Worm (Caenorhabditis elegans) whole organism, young adult: ENCODE measurements around the gene epg-4.
A peak's percentile ranks its signal among the peaks of the same experiment; 100 is the strongest.

Experiments used
- B0019.2 ChIP-seq: fragments of 200-800 bp; sonication (Bioruptor generic); conservative IDR thresholded peaks from 2 replicates; pipeline ENCODE4 v1.3.6; 2022; ENCODE audit warnings: missing genetic modification reagents, missing genetic modification characterization, missing compliant biosample characterization
- B0035.1 ChIP-seq: sonication (generic microtip); optimal IDR thresholded peaks from 2 replicates; lab custom pipeline; 2016; ENCODE audit warnings: missing genetic modification characterization, mild to moderate bottlenecking, missing compliant biosample characterization, missing genotype, missing genetic modification reagents
- F10E7.11 ChIP-seq: sonication (generic microtip); optimal IDR thresholded peaks from 2 replicates; lab custom pipeline; 2017; ENCODE audit warnings: mild to moderate bottlenecking, missing genetic modification characterization, moderate library complexity, missing compliant biosample characterization
- F23B12.7 ChIP-seq: sonication (generic microtip); optimal IDR thresholded peaks from 2 replicates; lab custom pipeline; 2017; ENCODE audit warnings: missing genetic modification characterization, mild to moderate bottlenecking, missing compliant biosample characterization, antibody characterized with exemption, moderate library complexity; ENCODE audit not compliant: insufficient read depth
- F52B5.7 ChIP-seq: sonication (generic microtip); optimal IDR thresholded peaks from 2 replicates; lab custom pipeline; 2016; ENCODE audit warnings: mild to moderate bottlenecking, missing genetic modification characterization, missing compliant biosample characterization
- K12H6.12 ChIP-seq: fragments of 200-800 bp; sonication (Bioruptor generic); optimal IDR thresholded peaks from 2 replicates; lab custom pipeline; 2018; ENCODE audit warnings: mild to moderate bottlenecking, missing genetic modification characterization, missing compliant biosample characterization
- ama-1 ChIP-seq, 3 experiments: fragments of 150-350 bp in 1 of 3; sonication (generic microtip) in 2 of 3; optimal IDR thresholded peaks; 2 replicates each; lab custom pipeline; 2014 to 2018; ENCODE audit warnings: missing biosample characterization in 2 of 3, missing genetic modification characterization in 2 of 3, missing genetic modification reagents in 2 of 3
- atf-7 ChIP-seq: sonication (generic microtip); optimal IDR thresholded peaks from 2 replicates; lab custom pipeline; 2017; ENCODE audit warnings: mild to moderate bottlenecking, missing genetic modification characterization, missing compliant biosample characterization
- athp-1 ChIP-seq: sonication (generic microtip); optimal IDR thresholded peaks from 2 replicates; lab custom pipeline; 2017; ENCODE audit warnings: mild to moderate bottlenecking, missing genetic modification characterization, missing compliant biosample characterization
- attf-6 ChIP-seq: fragments of 200-800 bp; sonication (Bioruptor generic); IDR thresholded peaks from 2 replicates; pipeline ENCODE4 v1.3.6; 2022; ENCODE audit warnings: missing genetic modification reagents, missing genetic modification characterization, missing compliant biosample characterization
- ceh-100 ChIP-seq: fragments of 200-800 bp; sonication (Bioruptor generic); IDR thresholded peaks from 2 replicates; pipeline ENCODE4 v1.3.6; 2022; ENCODE audit warnings: missing genetic modification reagents, missing genetic modification characterization, missing compliant biosample characterization
- ceh-58 ChIP-seq: fragments of 200-800 bp; sonication (Bioruptor generic); IDR thresholded peaks from 2 replicates; pipeline ENCODE4 v1.3.6; 2022; ENCODE audit warnings: missing genetic modification characterization, missing compliant biosample characterization
- chd-7 ChIP-seq: sonication (generic microtip); optimal IDR thresholded peaks from 2 replicates; lab custom pipeline; 2016; ENCODE audit warnings: mild to moderate bottlenecking, missing genetic modification characterization, moderate library complexity, missing compliant biosample characterization
- die-1 ChIP-seq: sonication (generic microtip); optimal IDR thresholded peaks from 2 replicates; lab custom pipeline; 2016; ENCODE audit warnings: missing genotype, mild to moderate bottlenecking, missing genetic modification characterization, missing compliant biosample characterization
- dox-1 ChIP-seq: fragments of 200-800 bp; sonication (Bioruptor generic); IDR thresholded peaks from 2 replicates; pipeline ENCODE4 v1.3.6; 2022; ENCODE audit warnings: missing genetic modification reagents, missing genetic modification characterization, missing compliant biosample characterization
- dpl-1 ChIP-seq: fragments of 150-350 bp; optimal IDR thresholded peaks from 2 replicates; lab custom pipeline; 2014; ENCODE audit warnings: missing biosample characterization, missing genetic modification reagents, missing genetic modification characterization
- efl-1 ChIP-seq: fragments of 150-350 bp; optimal IDR thresholded peaks from 2 replicates; lab custom pipeline; 2014; ENCODE audit warnings: missing biosample characterization, missing genetic modification reagents, missing genetic modification characterization
- egl-18 ChIP-seq: fragments of 200-800 bp; sonication (Bioruptor generic); IDR thresholded peaks from 2 replicates; pipeline ENCODE4 v1.3.6; 2022; ENCODE audit warnings: missing genetic modification reagents, missing genetic modification characterization, missing compliant biosample characterization
- egl-44 ChIP-seq: fragments of 200-800 bp; sonication (Bioruptor generic); IDR thresholded peaks from 2 replicates; pipeline ENCODE4 v1.3.6; 2022; ENCODE audit warnings: missing genetic modification reagents, missing genetic modification characterization, missing compliant biosample characterization
- fkh-3 ChIP-seq: sonication (generic microtip); optimal IDR thresholded peaks from 2 replicates; lab custom pipeline; 2016; ENCODE audit warnings: mild to moderate bottlenecking, missing genetic modification characterization, missing compliant biosample characterization
- him-1 ChIP-seq: sonication (generic microtip); optimal IDR thresholded peaks from 2 replicates; lab custom pipeline; 2016; ENCODE audit warnings: missing genotype, missing genetic modification reagents, missing genetic modification characterization, missing compliant biosample characterization
- hmg-1.2 ChIP-seq: fragments of 200-800 bp; sonication (Bioruptor generic); IDR thresholded peaks from 2 replicates; pipeline ENCODE4 v1.3.6; 2022; ENCODE audit warnings: missing genetic modification reagents, missing genetic modification characterization, missing compliant biosample characterization
- hmg-20 ChIP-seq: fragments of 200-800 bp; sonication (Bioruptor generic); IDR thresholded peaks from 2 replicates; pipeline ENCODE4 v1.3.6; 2022; ENCODE audit warnings: missing genetic modification reagents, missing genetic modification characterization, missing compliant biosample characterization
- let-526 ChIP-seq: fragments of 200-800 bp; sonication (Bioruptor generic); IDR thresholded peaks from 2 replicates; pipeline ENCODE4 v1.3.6; 2022; ENCODE audit warnings: missing genetic modification reagents, missing genetic modification characterization, missing compliant biosample characterization
- lin-35 ChIP-seq, 3 experiments: fragments of 150-350 bp in 2 of 3; sonication (generic microtip) in 1 of 3; optimal IDR thresholded peaks; 2 replicates each; lab custom pipeline; 2014 to 2018; ENCODE audit warnings: missing biosample characterization in 3 of 3, missing genetic modification characterization in 3 of 3, missing genetic modification reagents in 3 of 3
- lir-1 ChIP-seq: fragments of 200-800 bp; sonication (Bioruptor generic); conservative IDR thresholded peaks from 2 replicates; pipeline ENCODE4 v1.3.6; 2022; ENCODE audit warnings: missing genetic modification reagents, missing genetic modification characterization, missing compliant biosample characterization
- madf-10 ChIP-seq: sonication (generic microtip); optimal IDR thresholded peaks from 2 replicates; lab custom pipeline; 2016; ENCODE audit warnings: mild to moderate bottlenecking, missing genetic modification characterization, missing compliant biosample characterization
- madf-6 ChIP-seq: fragments of 200-800 bp; sonication (Bioruptor generic); IDR thresholded peaks from 2 replicates; pipeline ENCODE4 v1.3.6; 2022; ENCODE audit warnings: missing genetic modification reagents, missing genetic modification characterization, missing compliant biosample characterization
- nhr-120 ChIP-seq: fragments of 200-800 bp; sonication (Bioruptor generic); IDR thresholded peaks from 2 replicates; pipeline ENCODE4 v1.3.6; 2022; ENCODE audit warnings: missing genetic modification characterization, missing compliant biosample characterization
- nhr-27 ChIP-seq: fragments of 200-800 bp; sonication (Bioruptor generic); optimal IDR thresholded peaks from 2 replicates; lab custom pipeline; 2018; ENCODE audit warnings: mild to moderate bottlenecking, missing genetic modification characterization, moderate library complexity, missing compliant biosample characterization
- nhr-80 ChIP-seq: sonication (generic microtip); optimal IDR thresholded peaks from 2 replicates; lab custom pipeline; 2016; ENCODE audit warnings: missing genetic modification characterization, missing compliant biosample characterization
- nhr-90 ChIP-seq: sonication (generic microtip); optimal IDR thresholded peaks from 2 replicates; lab custom pipeline; 2016; ENCODE audit warnings: missing genotype, mild to moderate bottlenecking, missing genetic modification characterization, missing compliant biosample characterization
- pbrm-1 ChIP-seq: fragments of 200-800 bp; sonication (Bioruptor generic); IDR thresholded peaks from 2 replicates; pipeline ENCODE4 v1.3.6; 2022; ENCODE audit warnings: missing genetic modification reagents, missing genetic modification characterization, missing compliant biosample characterization
- rec-8 ChIP-seq, 2 experiments: sonication (generic microtip); optimal IDR thresholded peaks; 2 replicates each; lab custom pipeline; 2016; ENCODE audit warnings: mild to moderate bottlenecking in 2 of 2, missing genetic modification characterization in 2 of 2, missing genetic modification reagents in 2 of 2, missing genotype in 2 of 2, missing biosample characterization in 1 of 2, missing compliant biosample characterization in 1 of 2, moderate library complexity in 1 of 2
- snpc-1.3 ChIP-seq: sonication (generic microtip); optimal IDR thresholded peaks from 2 replicates; lab custom pipeline; 2017; ENCODE audit warnings: missing genetic modification characterization, mild to moderate bottlenecking, missing compliant biosample characterization, antibody characterized with exemption, moderate library complexity, missing genotype, missing genetic modification reagents; ENCODE audit not compliant: insufficient read depth
- somi-1 ChIP-seq: fragments of 200-800 bp; sonication (Bioruptor generic); optimal IDR thresholded peaks from 2 replicates; lab custom pipeline; 2018; ENCODE audit warnings: mild to moderate bottlenecking, missing genetic modification characterization, missing compliant biosample characterization
- tbx-9 ChIP-seq: sonication (generic microtip); optimal IDR thresholded peaks from 2 replicates; lab custom pipeline; 2016; ENCODE audit warnings: borderline replicate concordance, missing genetic modification characterization, inconsistent platforms, missing compliant biosample characterization
- tlf-1 ChIP-seq: fragments of 200-800 bp; sonication (Bioruptor generic); optimal IDR thresholded peaks from 2 replicates; lab custom pipeline; 2018; ENCODE audit warnings: mild to moderate bottlenecking, missing genetic modification characterization, missing compliant biosample characterization
- unc-130 ChIP-seq: sonication (generic microtip); optimal IDR thresholded peaks from 2 replicates; lab custom pipeline; 2016; ENCODE audit warnings: missing genetic modification reagents, missing genetic modification characterization, missing compliant biosample characterization
- zfh-2 ChIP-seq: fragments of 200-800 bp; sonication (Bioruptor generic); conservative IDR thresholded peaks from 2 replicates; pipeline ENCODE4 v1.3.6; 2022; ENCODE audit warnings: missing genetic modification reagents, missing genetic modification characterization, missing compliant biosample characterization
- ztf-26 ChIP-seq: sonication (generic microtip); optimal IDR thresholded peaks from 2 replicates; lab custom pipeline; 2017; ENCODE audit warnings: missing genetic modification characterization, missing compliant biosample characterization
- ztf-28 ChIP-seq: fragments of 200-800 bp; sonication (Bioruptor generic); IDR thresholded peaks from 2 replicates; pipeline ENCODE4 v1.3.6; 2022; ENCODE audit warnings: missing genetic modification reagents, missing genetic modification characterization, missing compliant biosample characterization
- ztf-3 ChIP-seq: fragments of 200-800 bp; sonication (Bioruptor generic); optimal IDR thresholded peaks from 2 replicates; lab custom pipeline; 2018; ENCODE audit warnings: mild to moderate bottlenecking, missing genetic modification characterization, missing compliant biosample characterization

Gene epg-4

ce11 chrIII:7159246-7159645 is 22.7 kb upstream of the epg-4 start:
- TF ChIP-seq egl-18 (GFP tag; lab: Robert Waterston, UW) (no peak), die-1 (tag; lab: Kevin White, UChicago) (no peak), nhr-120 (no peak), dpl-1 (GFP tag; lab: Kevin White, UChicago) (no peak), tbx-9 (tag; lab: Kevin White, UChicago) (no peak), ztf-3 (no peak), zfh-2 (GFP tag; lab: Robert Waterston, UW) (no peak), K12H6.12 (tag; lab: Kevin White, UChicago) (no peak), B0019.2 (GFP tag; lab: Robert Waterston, UW) (no peak)

DNA sequence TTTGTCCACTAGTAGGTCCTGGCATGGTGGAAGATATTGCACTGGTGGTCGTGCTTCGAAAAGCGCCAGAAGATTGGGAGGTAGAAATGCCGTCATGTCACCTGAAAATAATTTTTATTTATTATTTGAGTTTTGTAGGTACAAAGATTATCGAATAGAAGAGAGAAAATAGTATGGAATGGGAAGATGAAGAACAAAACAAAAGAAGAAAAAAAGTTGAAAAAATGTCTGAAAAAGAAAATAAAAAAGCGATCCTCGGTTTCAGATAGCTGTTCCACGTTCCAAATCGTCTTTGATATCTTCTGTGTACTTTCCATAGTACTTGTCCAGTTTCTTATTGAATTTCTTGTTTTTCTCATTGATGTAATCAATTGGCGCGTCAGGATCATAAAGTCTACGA is 20.9 kb upstream of the epg-4 start, which contains the start of gene rnp-7:
Gene rnp-7 (minus strand): TSS at position 101 of the 400 bp plus-strand sequence.
- TF ChIP-seq let-526 (GFP tag; lab: Robert Waterston, UW), result no peak
- no peak for TF ChIP-seq hmg-1.2 (GFP tag; lab: Robert Waterston, UW)
- TF ChIP-seq ama-1 (optimal IDR thresholded peaks at IDR 0.05; lab: Kevin White, UChicago), result no peak
- TF ChIP-seq ama-1 (GFP tag; optimal IDR thresholded peaks at IDR 0.05; lab: Kevin White, UChicago), result no peak
- no peak for TF ChIP-seq egl-44
- TF ChIP-seq lir-1 (GFP tag; lab: Robert Waterston, UW), result no peak
- no peak for TF ChIP-seq F10E7.11
- no peak for TF ChIP-seq F23B12.7 (tag; lab: Kevin White, UChicago)
- TF ChIP-seq rec-8 (tag; optimal IDR thresholded peaks at IDR 0.05; lab: Kevin White, UChicago), result no peak
- no peak for TF ChIP-seq ceh-58
- TF ChIP-seq F52B5.7 (tag; lab: Kevin White, UChicago), result no peak
- TF ChIP-seq hmg-20 (GFP tag; lab: Robert Waterston, UW), result no peak
- no peak for TF ChIP-seq dpl-1 (GFP tag; lab: Kevin White, UChicago)

ce11 chrIII:7162065-7162762 is 19.8 kb upstream of the epg-4 start, which contains the start of the genes syf-2 and K04G7.1:
Gene syf-2, minus strand, starts transcription at chrIII:7162115.
Gene K04G7.1, plus strand, starts transcription at chrIII:7162712.
- TF ChIP-seq B0035.1, result no peak
- peak; percentile 57 for TF ChIP-seq athp-1 (tag; lab: Kevin White, UChicago)
- TF ChIP-seq lin-35 (GFP tag; optimal IDR thresholded peaks at IDR 0.05; lab: Kevin White, UChicago), result peak; percentile 39 to 93 (median 45)
- TF ChIP-seq let-526 (GFP tag; lab: Robert Waterston, UW), result no peak
- peak; percentile 68 for TF ChIP-seq nhr-80 (tag; lab: Kevin White, UChicago)
- peak; percentile 12 for TF ChIP-seq somi-1 (GFP tag; lab: Kevin White, UChicago)
- peak; percentile 95 for TF ChIP-seq dox-1 (GFP tag; lab: Robert Waterston, UW)
- TF ChIP-seq pbrm-1 (GFP tag; lab: Robert Waterston, UW), result peak; percentile 89
- TF ChIP-seq tlf-1 (GFP tag; lab: Kevin White, UChicago), result peak; percentile 89
- TF ChIP-seq ztf-3, result no peak
- no peak for TF ChIP-seq egl-18 (GFP tag; lab: Robert Waterston, UW)
- no peak for TF ChIP-seq nhr-90 (tag; lab: Kevin White, UChicago)
- TF ChIP-seq nhr-27, result no peak
- TF ChIP-seq atf-7 (tag; lab: Kevin White, UChicago), result peak; percentile 35
- peak; percentile 62 for TF ChIP-seq unc-130 (GFP tag; lab: Kevin White, UChicago)
- no peak for TF ChIP-seq tbx-9 (tag; lab: Kevin White, UChicago)
- no peak for TF ChIP-seq rec-8 (tag; optimal IDR thresholded peaks at IDR 0.05; lab: Kevin White, UChicago)
- TF ChIP-seq madf-10 (tag; lab: Kevin White, UChicago), result peak; percentile 48
- TF ChIP-seq efl-1 (GFP tag; lab: Kevin White, UChicago), result peak; percentile 82
- no peak for TF ChIP-seq attf-6 (GFP tag; lab: Robert Waterston, UW)
- TF ChIP-seq fkh-3, result no peak
- TF ChIP-seq chd-7 (tag; lab: Kevin White, UChicago), result peak; percentile 31
- TF ChIP-seq ceh-100, result peak; percentile 55; the same call in 1 of the 2 replicates
- TF ChIP-seq hmg-1.2 (GFP tag; lab: Robert Waterston, UW), result peak; percentile 73
- 0 out of 2 replicates have a peak, but pooled peaks have one; percentile 44 for TF ChIP-seq B0019.2 (GFP tag; lab: Robert Waterston, UW)
- peak; percentile 78 for TF ChIP-seq madf-6 (GFP tag; lab: Robert Waterston, UW)
- TF ChIP-seq ztf-28 (GFP tag; lab: Robert Waterston, UW), result no peak
- TF ChIP-seq him-1 (tag; lab: Kevin White, UChicago), result peak; percentile 32
- TF ChIP-seq ztf-26 (tag; lab: Kevin White, UChicago), result peak; percentile 51
- TF ChIP-seq snpc-1.3 (tag; lab: Kevin White, UChicago), result peak; percentile 76
